Worm (Caenorhabditis elegans) whole organism, young adult: ENCODE measurements around the gene C04H5.7.
A peak's percentile ranks its signal among the peaks of the same experiment; 100 is the strongest.

ENCODE experiments used
- B0336.3 ChIP-seq: fragments of 200-800 bp; sonication (Bioruptor generic); IDR thresholded peaks from 2 replicates; pipeline ENCODE4 v1.3.6; 2022; ENCODE audit warnings: missing genetic modification characterization, missing compliant biosample characterization
- C06A6.2 ChIP-seq: fragments of 200-800 bp; sonication (Bioruptor generic); conservative IDR thresholded peaks from 2 replicates; pipeline ENCODE4 v1.3.6; 2022; ENCODE audit warnings: missing genetic modification characterization, missing compliant biosample characterization
- C17E4.6 ChIP-seq: fragments of 200-800 bp; sonication (Bioruptor generic); IDR thresholded peaks from 2 replicates; pipeline ENCODE4 v1.3.6; 2022; ENCODE audit warnings: missing genetic modification reagents, missing genetic modification characterization, missing compliant biosample characterization
- F22D6.2 ChIP-seq: sonication (generic microtip); optimal IDR thresholded peaks from 2 replicates; lab custom pipeline; 2016; ENCODE audit warnings: mild to moderate bottlenecking, missing genetic modification characterization, missing compliant biosample characterization
- F23B12.7 ChIP-seq: sonication (generic microtip); optimal IDR thresholded peaks from 2 replicates; lab custom pipeline; 2017; ENCODE audit warnings: missing genetic modification characterization, mild to moderate bottlenecking, missing compliant biosample characterization, antibody characterized with exemption, moderate library complexity; ENCODE audit not compliant: insufficient read depth
- F37B4.10 ChIP-seq: fragments of 200-800 bp; sonication (Bioruptor generic); IDR thresholded peaks from 2 replicates; pipeline ENCODE4 v1.3.6; 2022; ENCODE audit warnings: missing genetic modification characterization, missing compliant biosample characterization
- F49E8.2 ChIP-seq: sonication (generic microtip); optimal IDR thresholded peaks from 3 replicates; lab custom pipeline; 2017; ENCODE audit warnings: missing genetic modification characterization, mild to moderate bottlenecking, missing compliant biosample characterization, antibody characterized with exemption, moderate library complexity; ENCODE audit not compliant: insufficient read depth
- Y56A3A.18 ChIP-seq: fragments of 200-800 bp; sonication (Bioruptor generic); IDR thresholded peaks from 2 replicates; pipeline ENCODE4 v1.3.6; 2022; ENCODE audit warnings: missing genetic modification reagents, missing genetic modification characterization, missing compliant biosample characterization
- Y79H2A.3 ChIP-seq: fragments of 200-800 bp; sonication (Bioruptor generic); conservative IDR thresholded peaks from 2 replicates; pipeline ENCODE4 v1.3.6; 2022; ENCODE audit warnings: missing genetic modification reagents, missing genetic modification characterization, missing compliant biosample characterization
- aptf-3 ChIP-seq: fragments of 200-800 bp; sonication (Bioruptor generic); IDR thresholded peaks from 2 replicates; pipeline ENCODE4 v1.3.6; 2022; ENCODE audit warnings: missing genetic modification characterization, missing compliant biosample characterization
- attf-3 ChIP-seq: fragments of 200-800 bp; sonication (Bioruptor generic); conservative IDR thresholded peaks from 2 replicates; pipeline ENCODE4 v1.3.6; 2022; ENCODE audit warnings: missing genetic modification reagents, missing genetic modification characterization, missing compliant biosample characterization
- attf-5 ChIP-seq: fragments of 200-800 bp; sonication (Bioruptor generic); optimal IDR thresholded peaks from 2 replicates; lab custom pipeline; 2018; ENCODE audit warnings: mild to moderate bottlenecking, missing genetic modification characterization, missing compliant biosample characterization
- ccch-3 ChIP-seq: fragments of 200-800 bp; sonication (Bioruptor generic); optimal IDR thresholded peaks from 2 replicates; lab custom pipeline; 2018; ENCODE audit warnings: mild to moderate bottlenecking, missing genetic modification characterization, missing compliant biosample characterization
- ceh-91 ChIP-seq: fragments of 200-800 bp; sonication (Bioruptor generic); IDR thresholded peaks from 2 replicates; pipeline ENCODE4 v1.3.6; 2022; ENCODE audit warnings: missing genetic modification reagents, missing genetic modification characterization, missing compliant biosample characterization
- chd-7 ChIP-seq: sonication (generic microtip); optimal IDR thresholded peaks from 2 replicates; lab custom pipeline; 2016; ENCODE audit warnings: mild to moderate bottlenecking, missing genetic modification characterization, moderate library complexity, missing compliant biosample characterization
- dpff-1 ChIP-seq: sonication (generic microtip); optimal IDR thresholded peaks from 2 replicates; lab custom pipeline; 2017; ENCODE audit warnings: mild to moderate bottlenecking, missing genetic modification characterization, missing compliant biosample characterization
- dpl-1 ChIP-seq: fragments of 150-350 bp; optimal IDR thresholded peaks from 2 replicates; lab custom pipeline; 2014; ENCODE audit warnings: missing biosample characterization, missing genetic modification reagents, missing genetic modification characterization
- egl-44 ChIP-seq: fragments of 200-800 bp; sonication (Bioruptor generic); IDR thresholded peaks from 2 replicates; pipeline ENCODE4 v1.3.6; 2022; ENCODE audit warnings: missing genetic modification reagents, missing genetic modification characterization, missing compliant biosample characterization
- egrh-3 ChIP-seq: fragments of 200-800 bp; sonication (Bioruptor generic); IDR thresholded peaks from 2 replicates; pipeline ENCODE4 v1.3.6; 2022; ENCODE audit warnings: missing genetic modification reagents, missing genetic modification characterization, missing compliant biosample characterization
- ets-4 ChIP-seq: fragments of 200-800 bp; sonication (Bioruptor generic); optimal IDR thresholded peaks from 2 replicates; lab custom pipeline; 2018; ENCODE audit warnings: mild to moderate bottlenecking, missing genetic modification characterization, missing compliant biosample characterization
- gei-17 ChIP-seq: fragments of 200-800 bp; sonication (Bioruptor generic); optimal IDR thresholded peaks from 2 replicates; lab custom pipeline; 2018; ENCODE audit warnings: mild to moderate bottlenecking, missing genetic modification characterization, missing compliant biosample characterization
- hmg-1.2 ChIP-seq: fragments of 200-800 bp; sonication (Bioruptor generic); IDR thresholded peaks from 2 replicates; pipeline ENCODE4 v1.3.6; 2022; ENCODE audit warnings: missing genetic modification reagents, missing genetic modification characterization, missing compliant biosample characterization
- let-526 ChIP-seq: fragments of 200-800 bp; sonication (Bioruptor generic); IDR thresholded peaks from 2 replicates; pipeline ENCODE4 v1.3.6; 2022; ENCODE audit warnings: missing genetic modification reagents, missing genetic modification characterization, missing compliant biosample characterization
- lin-26 ChIP-seq: fragments of 200-800 bp; sonication (Bioruptor generic); IDR thresholded peaks from 2 replicates; pipeline ENCODE4 v1.3.6; 2022; ENCODE audit warnings: missing genetic modification reagents, missing genetic modification characterization, missing compliant biosample characterization
- lin-40 ChIP-seq: sonication (generic microtip); optimal IDR thresholded peaks from 2 replicates; lab custom pipeline; 2016; ENCODE audit warnings: missing genetic modification characterization, mild to moderate bottlenecking, missing compliant biosample characterization, missing genotype, missing genetic modification reagents
- lin-54 ChIP-seq: fragments of 200-800 bp; sonication (Bioruptor generic); optimal IDR thresholded peaks from 2 replicates; lab custom pipeline; 2018; ENCODE audit warnings: mild to moderate bottlenecking, missing genetic modification characterization, missing compliant biosample characterization
- nhr-120 ChIP-seq: fragments of 200-800 bp; sonication (Bioruptor generic); IDR thresholded peaks from 2 replicates; pipeline ENCODE4 v1.3.6; 2022; ENCODE audit warnings: missing genetic modification characterization, missing compliant biosample characterization
- nhr-27 ChIP-seq: fragments of 200-800 bp; sonication (Bioruptor generic); optimal IDR thresholded peaks from 2 replicates; lab custom pipeline; 2018; ENCODE audit warnings: mild to moderate bottlenecking, missing genetic modification characterization, moderate library complexity, missing compliant biosample characterization
- nhr-80 ChIP-seq: sonication (generic microtip); optimal IDR thresholded peaks from 2 replicates; lab custom pipeline; 2016; ENCODE audit warnings: missing genetic modification characterization, missing compliant biosample characterization
- rec-8 ChIP-seq, 2 experiments: sonication (generic microtip); optimal IDR thresholded peaks; 2 replicates each; lab custom pipeline; 2016; ENCODE audit warnings: mild to moderate bottlenecking in 2 of 2, missing genetic modification characterization in 2 of 2, missing genetic modification reagents in 2 of 2, missing genotype in 2 of 2, missing biosample characterization in 1 of 2, missing compliant biosample characterization in 1 of 2, moderate library complexity in 1 of 2
- repo-1 ChIP-seq: sonication (generic microtip); optimal IDR thresholded peaks from 2 replicates; lab custom pipeline; 2017; ENCODE audit warnings: mild to moderate bottlenecking, missing genetic modification characterization, missing compliant biosample characterization
- rpc-1 ChIP-seq, 2 experiments: fragments of 150-350 bp in 1 of 2; sonication (generic microtip) in 1 of 2; optimal IDR thresholded peaks; 2 replicates each; lab custom pipeline; 2014 to 2018; ENCODE audit warnings: missing biosample characterization in 1 of 2, missing genetic modification characterization in 1 of 2, missing genetic modification reagents in 1 of 2, missing genotype in 1 of 2
- snpc-1.1 ChIP-seq: sonication (generic microtip); optimal IDR thresholded peaks from 2 replicates; lab custom pipeline; 2017; ENCODE audit warnings: missing genetic modification characterization, mild to moderate bottlenecking, missing compliant biosample characterization, antibody characterized with exemption, moderate library complexity, missing genotype, missing genetic modification reagents; ENCODE audit not compliant: insufficient read depth
- snpc-4 ChIP-seq, 5 experiments: fragments of 150-350 bp in 1 of 5; sonication (generic microtip) in 4 of 5; optimal IDR thresholded peaks; 2 replicates each; lab custom pipeline; 2014 to 2018; ENCODE audit warnings: missing genetic modification characterization in 5 of 5, missing biosample characterization in 3 of 5, antibody characterized with exemption in 2 of 5, mild to moderate bottlenecking in 2 of 5, missing compliant biosample characterization in 2 of 5, missing genotype in 2 of 5, moderate library complexity in 2 of 5, missing genetic modification reagents in 1 of 5
- tbp1 ChIP-seq: fragments of 200-800 bp; sonication (Bioruptor generic); optimal IDR thresholded peaks from 2 replicates; lab custom pipeline; 2018; ENCODE audit warnings: mild to moderate bottlenecking, missing genetic modification characterization, missing compliant biosample characterization
- unc-130 ChIP-seq: sonication (generic microtip); optimal IDR thresholded peaks from 2 replicates; lab custom pipeline; 2016; ENCODE audit warnings: missing genetic modification reagents, missing genetic modification characterization, missing compliant biosample characterization
- unc-62 ChIP-seq: fragments of 150-350 bp; optimal IDR thresholded peaks from 2 replicates; lab custom pipeline; 2014; ENCODE audit warnings: missing biosample characterization, missing genetic modification reagents, missing genetic modification characterization
- xnd-1 ChIP-seq: sonication (generic microtip); optimal IDR thresholded peaks from 2 replicates; lab custom pipeline; 2016; ENCODE audit warnings: missing genotype, missing genetic modification reagents, missing genetic modification characterization, missing compliant biosample characterization
- zim-3 ChIP-seq: sonication (generic microtip); optimal IDR thresholded peaks from 2 replicates; lab custom pipeline; 2017; ENCODE audit warnings: mild to moderate bottlenecking, missing genetic modification characterization, moderate library complexity, missing compliant biosample characterization
- ztf-3 ChIP-seq: fragments of 200-800 bp; sonication (Bioruptor generic); optimal IDR thresholded peaks from 2 replicates; lab custom pipeline; 2018; ENCODE audit warnings: mild to moderate bottlenecking, missing genetic modification characterization, missing compliant biosample characterization

The C04H5.7 gene

DNA sequence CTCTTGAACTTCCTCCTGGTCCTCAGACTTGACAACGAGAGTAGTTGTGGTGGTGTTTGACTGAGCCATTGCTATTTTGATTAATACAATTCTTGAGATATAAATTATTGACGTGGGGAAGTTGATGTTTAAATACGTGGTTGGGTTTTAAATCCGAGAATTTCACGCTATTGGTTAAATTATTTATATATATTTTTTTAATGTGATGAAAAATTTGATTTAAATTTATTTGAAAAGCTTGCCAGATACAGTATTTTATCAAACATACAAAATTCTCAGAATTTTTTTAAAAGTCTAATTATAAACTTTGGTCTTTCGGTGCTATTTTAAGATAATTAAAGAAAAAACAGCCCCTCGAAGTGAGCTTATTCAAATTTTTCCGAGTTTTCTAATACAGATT, 30.2 kb upstream of the C04H5.7 start, which contains the start of the genes K10H10.7 and K10H10.10:
TSS of gene K10H10.7 (minus strand) at position 101 of the 400 bp plus-strand sequence.
TSS of gene K10H10.10 (plus strand) at position 204 of the 400 bp plus-strand sequence.
- TF ChIP-seq tbp1 (GFP tag; lab: Kevin White, UChicago) (no peak), unc-62 (GFP tag; lab: Kevin White, UChicago) (no peak), repo-1 (no peak), attf-5 (GFP tag; lab: Kevin White, UChicago) (no peak), nhr-27 (tag; lab: Kevin White, UChicago) (no peak), lin-26 (GFP tag; lab: Robert Waterston, UW) (no peak), dpff-1 (tag; lab: Kevin White, UChicago) (no peak), unc-130 (GFP tag; lab: Kevin White, UChicago) (no peak), gei-17 (GFP tag; lab: Kevin White, UChicago) (no peak), snpc-1.1 (tag; lab: Kevin White, UChicago) (no peak), Y56A3A.18 (GFP tag; lab: Robert Waterston, UW) (no peak), F22D6.2 (tag; lab: Kevin White, UChicago) (no peak), nhr-120 (GFP tag; lab: Robert Waterston, UW) (no peak), chd-7 (tag; lab: Kevin White, UChicago) (no peak), egl-44 (GFP tag; lab: Robert Waterston, UW) (no peak), ets-4 (no peak), xnd-1 (no peak), ztf-3 (GFP tag; lab: Kevin White, UChicago) (no peak), snpc-4 (GFP tag; optimal IDR thresholded peaks at IDR 0.05; lab: Kevin White, UChicago) (no peak), snpc-4 (tag; optimal IDR thresholded peaks at IDR 0.05; lab: Kevin White, UChicago) (no peak), ccch-3 (GFP tag; lab: Kevin White, UChicago) (no peak)

DNA sequence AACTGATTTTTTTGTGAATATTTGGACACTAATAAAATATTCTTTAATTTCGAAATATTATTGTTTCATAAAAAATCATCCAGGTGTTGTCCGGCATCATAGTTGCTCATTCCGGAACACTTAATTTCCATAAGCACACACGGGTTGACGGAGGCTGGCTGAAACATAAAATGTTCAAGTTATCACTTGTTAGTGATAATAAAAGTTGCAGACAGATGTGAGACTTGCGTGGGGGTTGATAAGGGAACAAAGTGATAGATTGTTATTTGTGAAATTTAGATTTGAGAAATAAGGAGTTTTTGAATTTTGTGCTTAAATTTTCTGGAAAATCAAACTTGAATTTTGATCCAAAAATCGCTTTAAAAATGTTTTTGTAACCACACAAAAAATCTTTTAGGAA, 27.6 kb upstream of the C04H5.7 start:
- no peak for TF ChIP-seq rpc-1 (optimal IDR thresholded peaks at IDR 0.05; lab: Kevin White, UChicago)
- TF ChIP-seq rpc-1 (tag; optimal IDR thresholded peaks at IDR 0.05; lab: Kevin White, UChicago) = no peak
- TF ChIP-seq C06A6.2 (GFP tag; lab: Robert Waterston, UW) = no peak
- no peak for TF ChIP-seq tbp1 (GFP tag; lab: Kevin White, UChicago)
- TF ChIP-seq F23B12.7 (tag; lab: Kevin White, UChicago) = no peak
- peak; percentile 5 for TF ChIP-seq nhr-80 (tag; lab: Kevin White, UChicago)
- TF ChIP-seq lin-54 (GFP tag; lab: Kevin White, UChicago) = no peak

DNA sequence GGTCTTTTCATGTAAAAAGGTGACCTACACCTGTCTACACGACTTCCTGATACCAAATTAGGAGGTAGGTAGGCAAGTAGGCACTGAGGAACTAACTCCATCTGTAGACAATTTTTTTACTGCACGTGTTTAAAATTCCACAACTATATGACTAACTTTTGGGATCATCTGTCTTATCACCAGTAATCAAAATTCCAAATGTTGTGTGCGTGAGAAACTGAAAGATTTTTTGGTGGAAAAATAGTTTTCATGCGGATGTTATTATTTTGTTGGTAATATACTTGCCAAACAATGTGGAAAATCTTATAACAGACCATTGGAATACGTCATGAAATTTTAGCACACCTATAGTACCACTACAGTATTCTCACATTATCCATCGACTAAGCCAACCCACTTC, 26.6 kb upstream of the C04H5.7 start, which contains the start of gene K10H10.13:
TSS of gene K10H10.13 (minus strand) at position 101 of the 400 bp plus-strand sequence.
- TF ChIP-seq F37B4.10 (GFP tag; lab: Robert Waterston, UW) (no peak), egrh-3 (GFP tag; lab: Robert Waterston, UW) (no peak), B0336.3 (GFP tag; lab: Robert Waterston, UW) (no peak), hmg-1.2 (no peak), zim-3 (no peak), nhr-27 (tag; lab: Kevin White, UChicago) (no peak), Y79H2A.3 (GFP tag; lab: Robert Waterston, UW) (no peak), ceh-91 (GFP tag; lab: Robert Waterston, UW) (no peak), let-526 (GFP tag; lab: Robert Waterston, UW) (no peak), lin-40 (no peak), rec-8 (tag; optimal IDR thresholded peaks at IDR 0.05; lab: Kevin White, UChicago) (no peak), F49E8.2 (tag; lab: Kevin White, UChicago) (no peak), dpl-1 (no peak), attf-3 (GFP tag; lab: Robert Waterston, UW) (no peak), C17E4.6 (GFP tag; lab: Robert Waterston, UW) (no peak), aptf-3 (GFP tag; lab: Robert Waterston, UW) (no peak)
